Fruit fly (Drosophila melanogaster) whole organism, wandering third instar larva: Measurements from ENCODE around the gene Usp12-46.

Source experiments
- Abd-B ChIP-seq: fragments of >200 bp; optimal IDR thresholded peaks from 2 replicates; lab custom pipeline; 2017; ENCODE audit warnings: missing biosample characterization, missing genetic modification characterization
- Dfd ChIP-seq: fragments of >200 bp; optimal IDR thresholded peaks from 2 replicates; lab custom pipeline; 2017; ENCODE audit warnings: missing biosample characterization, missing genetic modification characterization
- Dif ChIP-seq: fragments of 200-275, 200-300 bp; sonication (Bioruptor generic); optimal IDR thresholded peaks from 2 replicates; lab custom pipeline; 2018; ENCODE audit warnings: missing biosample characterization, missing genetic modification characterization; ENCODE audit not compliant: partially characterized antibody
- HLH106 ChIP-seq: fragments of 200-800 bp; optimal IDR thresholded peaks from 3 replicates; lab custom pipeline; 2019; ENCODE audit warnings: missing biosample characterization, mild to moderate bottlenecking, missing genetic modification characterization, moderate library complexity
- Myc ChIP-seq: fragments of >200 bp; optimal IDR thresholded peaks from 2 replicates; lab custom pipeline; 2017
- N ChIP-seq: fragments of >200 bp; optimal IDR thresholded peaks from 2 replicates; lab custom pipeline; 2018; ENCODE audit warnings: missing biosample characterization, missing external identifiers, missing genetic modification characterization
- dsf ChIP-seq: sonication (Bioruptor generic); optimal IDR thresholded peaks from 2 replicates; lab custom pipeline; 2016; ENCODE audit warnings: missing biosample characterization, missing genetic modification characterization, borderline replicate concordance
- fru ChIP-seq: fragments of 200-800 bp; sonication (Bioruptor generic); optimal IDR thresholded peaks from 3 replicates; lab custom pipeline; 2016; ENCODE audit warnings: missing biosample characterization, mild to moderate bottlenecking, missing genetic modification characterization
- lola ChIP-seq: fragments of >200 bp; optimal IDR thresholded peaks from 2 replicates; lab custom pipeline; 2017; ENCODE audit warnings: missing biosample characterization, missing genetic modification characterization
- pan ChIP-seq: fragments of >200 bp; optimal IDR thresholded peaks from 2 replicates; lab custom pipeline; 2017
- psq ChIP-seq: fragments of 200-800 bp; sonication (Bioruptor generic); optimal IDR thresholded peaks from 3 replicates; lab custom pipeline; 2017; ENCODE audit warnings: missing biosample characterization, mild to moderate bottlenecking, missing genetic modification characterization, moderate library complexity
- rgr ChIP-seq: fragments of 200-800 bp; sonication (Bioruptor generic); optimal IDR thresholded peaks from 3 replicates; lab custom pipeline; 2016; ENCODE audit warnings: missing biosample characterization, mild to moderate bottlenecking, missing genetic modification characterization

- TF ChIP-seq Abd-B (no peak), Myc (no peak), pan (lab: Kevin White, UChicago) (no peak), psq (no peak), HLH106 (tag; lab: Kevin White, UChicago) (no peak), rgr (no peak), N (GFP tag; lab: Kevin White, UChicago) (no peak), fru (GFP tag; lab: Kevin White, UChicago) (peak; percentile 6), dsf (no peak), Dfd (no peak), lola (GFP tag; lab: Kevin White, UChicago) (no peak), Dif (GFP tag; lab: Kevin White, UChicago) (no peak)
These were observed 31.1 kb upstream of the Usp12-46 start for dm6 chr3R:22719607-22719949.
